Worm (Caenorhabditis elegans) whole organism, late embryonic: ENCODE measurements around the gene fbxb-117.

Source experiments
- C38D4.7 ChIP-seq: fragments of 200-800 bp; sonication (Bioruptor generic); optimal IDR thresholded peaks from 2 replicates; lab custom pipeline; 2018; ENCODE audit warnings: mild to moderate bottlenecking, missing genetic modification characterization, moderate library complexity, missing compliant biosample characterization
- ama-1 ChIP-seq: fragments of 150-350 bp; optimal IDR thresholded peaks from 2 replicates; lab custom pipeline; 2014
- ceh-19 ChIP-seq: fragments of 200-800 bp; sonication (Bioruptor generic); optimal IDR thresholded peaks from 2 replicates; lab custom pipeline; 2018; ENCODE audit warnings: mild to moderate bottlenecking, missing genetic modification characterization, missing compliant biosample characterization
- elt-2 ChIP-seq: sonication (generic microtip); optimal IDR thresholded peaks from 2 replicates; lab custom pipeline; 2016; ENCODE audit warnings: missing genetic modification reagents, missing genetic modification characterization, missing compliant biosample characterization
- fkh-10 ChIP-seq: fragments of 150-350 bp; optimal IDR thresholded peaks from 2 replicates; lab custom pipeline; 2014; ENCODE audit warnings: missing biosample characterization, missing genetic modification reagents, missing genetic modification characterization
- hlh-6 ChIP-seq: sonication (generic microtip); optimal IDR thresholded peaks from 2 replicates; lab custom pipeline; 2016; ENCODE audit warnings: missing genotype, missing genetic modification characterization, missing compliant biosample characterization
- lim-6 ChIP-seq: sonication (generic microtip); optimal IDR thresholded peaks from 2 replicates; lab custom pipeline; 2016; ENCODE audit warnings: missing genetic modification characterization, missing compliant biosample characterization
- mec-3 ChIP-seq: sonication (generic microtip); optimal IDR thresholded peaks from 2 replicates; lab custom pipeline; 2016; ENCODE audit warnings: borderline replicate concordance, missing genetic modification characterization, missing compliant biosample characterization
- nfya-1 ChIP-seq: sonication (generic microtip); optimal IDR thresholded peaks from 2 replicates; lab custom pipeline; 2017; ENCODE audit warnings: missing genetic modification characterization, mild to moderate bottlenecking, missing compliant biosample characterization, antibody characterized with exemption, moderate library complexity
- nhr-11 ChIP-seq: fragments of 150-350 bp; optimal IDR thresholded peaks from 2 replicates; lab custom pipeline; 2014; ENCODE audit warnings: missing biosample characterization, missing genetic modification characterization
- pax-1 ChIP-seq: fragments of 150-350 bp; optimal IDR thresholded peaks from 2 replicates; lab custom pipeline; 2014; ENCODE audit warnings: missing biosample characterization, missing genetic modification characterization
- tbx-2 ChIP-seq: sonication (generic microtip); optimal IDR thresholded peaks from 2 replicates; lab custom pipeline; 2016; ENCODE audit warnings: missing genetic modification characterization, missing compliant biosample characterization
- zip-5 ChIP-seq: sonication (generic microtip); optimal IDR thresholded peaks from 2 replicates; lab custom pipeline; 2016; ENCODE audit warnings: missing genetic modification characterization, missing compliant biosample characterization
- ztf-16 ChIP-seq: sonication (generic microtip); optimal IDR thresholded peaks from 2 replicates; lab custom pipeline; 2017; ENCODE audit warnings: missing genetic modification characterization, missing compliant biosample characterization

DNA sequence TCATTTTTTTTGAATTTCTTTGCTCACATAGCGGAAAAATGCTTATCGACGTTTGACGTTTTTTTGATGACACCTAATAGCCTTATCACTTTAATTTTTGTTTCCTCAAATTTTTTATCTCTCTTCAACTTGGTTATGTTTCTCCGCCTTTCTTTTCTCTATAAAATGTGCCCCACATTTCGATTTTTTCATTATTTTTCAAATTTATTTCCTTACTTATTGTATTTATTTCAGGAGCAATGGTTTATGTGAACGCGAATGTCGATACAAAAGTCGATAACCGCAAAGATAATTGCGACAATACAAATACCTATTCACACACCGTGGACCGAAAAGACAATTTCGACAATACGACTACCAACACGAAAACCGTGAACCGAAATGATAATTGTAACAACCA, 38.0 kb downstream of the fbxb-117 start, which contains the start of gene sdz-6:
- TF ChIP-seq tbx-2 (tag; lab: Kevin White, UChicago) (no peak), pax-1 (no peak), lim-6 (tag; lab: Kevin White, UChicago) (no peak), ama-1 (no peak), hlh-6 (no peak), fkh-10 (GFP tag; lab: Kevin White, UChicago) (no peak), elt-2 (tag; lab: Kevin White, UChicago) (no peak), ceh-19 (GFP tag; lab: Kevin White, UChicago) (no peak), ztf-16 (no peak), nhr-11 (tag; lab: Kevin White, UChicago) (no peak), zip-5 (tag; lab: Kevin White, UChicago) (no peak), C38D4.7 (no peak), nfya-1 (tag; lab: Kevin White, UChicago) (no peak), mec-3 (no peak)
